Worm (Caenorhabditis elegans): ENCODE data around the gene F36H5.12.

DNA sequence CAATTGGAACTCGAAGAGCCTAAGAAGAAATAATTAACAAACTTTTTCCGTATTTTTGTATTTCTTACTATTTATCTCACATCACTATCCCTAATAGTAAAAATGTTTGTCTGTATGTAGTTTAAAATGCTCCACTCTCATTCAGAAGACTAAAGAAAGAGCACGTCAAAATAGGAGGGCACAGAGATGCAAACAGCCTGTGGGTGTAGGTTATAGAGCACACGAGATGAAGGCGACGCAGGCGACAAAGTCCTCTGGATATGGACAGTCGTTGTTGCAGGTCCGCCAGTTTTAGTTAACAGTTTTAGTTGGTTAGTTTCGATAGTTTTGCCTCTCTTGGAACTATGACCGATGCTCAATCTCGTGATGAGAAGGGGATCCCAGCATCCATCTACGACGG, 10.7 kb upstream of the F36H5.12 start, which contains the start of gene ceh-82:
- TF ChIP-seq him-1 (tag; optimal IDR thresholded peaks at IDR 0.05) (no peak), W03F9.2 (tag; optimal IDR thresholded peaks at IDR 0.05) (no peak)
